Fruit fly (Drosophila melanogaster): ENCODE data around the gene CG6928.
A peak's percentile ranks its signal among the peaks of the same experiment; 100 is the strongest.

DNA sequence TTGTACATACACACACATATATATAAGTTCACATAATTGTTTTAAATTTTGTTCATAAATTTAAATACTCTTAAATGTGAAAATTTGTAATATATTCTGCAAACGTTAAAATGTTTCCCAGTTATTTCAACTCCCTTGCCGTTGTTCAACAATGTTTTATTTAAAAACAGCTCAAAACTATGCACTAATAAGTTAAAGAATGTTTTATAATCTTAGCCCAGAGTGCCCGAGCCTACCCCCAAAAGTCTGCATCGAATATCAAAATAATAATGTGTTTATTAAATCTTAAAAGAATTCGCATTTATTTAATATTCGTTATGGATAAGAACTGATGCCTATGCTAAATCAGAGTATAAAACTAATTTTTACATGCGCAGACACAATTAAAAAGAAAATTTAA is 5.0 kb downstream of the CG6928 start:
- TF ChIP-seq CG34367 (tag; optimal IDR thresholded peaks at IDR 0.05) (no peak), D1 (tag; optimal IDR thresholded peaks at IDR 0.05) (peak; percentile 59), CG8159 (tag; optimal IDR thresholded peaks at IDR 0.05) (no peak), Ets98B (GFP tag; IDR thresholded peaks at IDR 0.05) (no peak), CG4496 (GFP tag; IDR thresholded peaks at IDR 0.05) (no peak), Pif1B (GFP tag; optimal IDR thresholded peaks at IDR 0.05) (no peak), CG12605 (GFP tag; IDR thresholded peaks at IDR 0.05) (no peak), CG13204 (GFP tag; optimal IDR thresholded peaks at IDR 0.05) (no peak), rn (GFP tag; IDR thresholded peaks at IDR 0.05) (no peak), CG15710 (tag; optimal IDR thresholded peaks at IDR 0.05) (no peak), CG8301 (tag; optimal IDR thresholded peaks at IDR 0.05) (no peak), EcR (GFP tag; optimal IDR thresholded peaks at IDR 0.05) (no peak)

All from whole organism, pupa.